Worm (Caenorhabditis elegans) whole organism, L3 larva: ENCODE data around the gene C44B7.5.

ENCODE experiments used
- R02D3.7 ChIP-seq: fragments of 150-350 bp; optimal IDR thresholded peaks from 2 replicates; lab custom pipeline; 2014; ENCODE audit warnings: missing biosample characterization, missing genetic modification characterization
- ZK546.5 ChIP-seq: sonication (generic microtip); optimal IDR thresholded peaks from 2 replicates; lab custom pipeline; 2017; ENCODE audit warnings: missing biosample characterization, missing genetic modification characterization
- aly-2 ChIP-seq: fragments of 150-350 bp; optimal IDR thresholded peaks from 2 replicates; lab custom pipeline; 2014; ENCODE audit warnings: missing biosample characterization, missing genetic modification characterization
- ama-1 ChIP-seq: fragments of 150-350 bp; optimal IDR thresholded peaks from 2 replicates; lab custom pipeline; 2018
- ceh-16 ChIP-seq: sonication (generic microtip); optimal IDR thresholded peaks from 2 replicates; lab custom pipeline; 2017; ENCODE audit warnings: missing biosample characterization, missing genetic modification characterization
- ceh-28 ChIP-seq: fragments of 150-350 bp; optimal IDR thresholded peaks from 2 replicates; lab custom pipeline; 2014; ENCODE audit warnings: missing biosample characterization, missing genetic modification reagents, missing genetic modification characterization
- ceh-82 ChIP-seq: fragments of 150-350 bp; optimal IDR thresholded peaks from 2 replicates; lab custom pipeline; 2014; ENCODE audit warnings: missing biosample characterization, missing genetic modification characterization
- ceh-9 ChIP-seq: sonication (generic microtip); optimal IDR thresholded peaks from 2 replicates; lab custom pipeline; 2018; ENCODE audit warnings: missing biosample characterization, missing genetic modification characterization
- daf-12 ChIP-seq: fragments of 150-350 bp; optimal IDR thresholded peaks from 2 replicates; lab custom pipeline; 2014; ENCODE audit warnings: missing biosample characterization, missing genetic modification reagents, missing genetic modification characterization
- egl-27 ChIP-seq: sonication (generic microtip); optimal IDR thresholded peaks from 4 replicates; lab custom pipeline; 2017; ENCODE audit warnings: missing biosample characterization, missing genetic modification reagents, missing genetic modification characterization
- egl-5 ChIP-seq: fragments of 150-350 bp; optimal IDR thresholded peaks from 2 replicates; lab custom pipeline; 2017; ENCODE audit warnings: missing biosample characterization, missing genetic modification reagents, missing genetic modification characterization, inconsistent platforms
- elt-1 ChIP-seq: fragments of 150-350 bp; optimal IDR thresholded peaks from 2 replicates; lab custom pipeline; 2014; ENCODE audit warnings: missing biosample characterization, missing genetic modification characterization
- elt-2 ChIP-seq: sonication (generic microtip); optimal IDR thresholded peaks from 2 replicates; lab custom pipeline; 2016; ENCODE audit warnings: missing genetic modification reagents, mild to moderate bottlenecking, missing genetic modification characterization, missing compliant biosample characterization
- elt-3 ChIP-seq, 3 experiments: fragments of 150-350 bp in 1 of 3; sonication (generic microtip) in 2 of 3; optimal IDR thresholded peaks; 2 replicates in 2 of 3; 4 replicates in 1 of 3; lab custom pipeline; 2014 to 2017; ENCODE audit warnings: missing biosample characterization in 3 of 3, missing genetic modification characterization in 3 of 3
- eor-1 ChIP-seq, 2 experiments: fragments of 150-350 bp; optimal IDR thresholded peaks; 2 replicates each; lab custom pipeline; 2014 to 2018; ENCODE audit warnings: missing biosample characterization in 2 of 2, missing genetic modification characterization in 2 of 2
- fkh-10 ChIP-seq: sonication (generic microtip); optimal IDR thresholded peaks from 2 replicates; lab custom pipeline; 2017; ENCODE audit warnings: missing biosample characterization, missing genetic modification reagents, missing genetic modification characterization
- fkh-2 ChIP-seq: fragments of 150-350 bp; optimal IDR thresholded peaks from 2 replicates; lab custom pipeline; 2014; ENCODE audit warnings: missing biosample characterization, missing genetic modification reagents, missing genetic modification characterization
- fos-1 ChIP-seq: fragments of 150-350 bp; optimal IDR thresholded peaks from 2 replicates; lab custom pipeline; 2014; ENCODE audit warnings: missing biosample characterization, missing genetic modification characterization
- hmg-11 ChIP-seq: sonication (generic microtip); optimal IDR thresholded peaks from 2 replicates; lab custom pipeline; 2016; ENCODE audit warnings: missing genetic modification characterization, missing compliant biosample characterization
- jun-1 ChIP-seq: fragments of 150-350 bp; optimal IDR thresholded peaks from 2 replicates; lab custom pipeline; 2014; ENCODE audit warnings: missing biosample characterization, missing genetic modification reagents, missing genetic modification characterization
- lin-15B ChIP-seq: fragments of 150-350 bp; optimal IDR thresholded peaks from 2 replicates; lab custom pipeline; 2014; ENCODE audit warnings: missing biosample characterization, missing genetic modification characterization
- lin-39 ChIP-seq: fragments of 150-350 bp; optimal IDR thresholded peaks from 2 replicates; lab custom pipeline; 2018; ENCODE audit warnings: missing biosample characterization, missing genetic modification reagents, missing genetic modification characterization
- lsy-12 ChIP-seq: sonication (generic microtip); optimal IDR thresholded peaks from 2 replicates; lab custom pipeline; 2016; ENCODE audit warnings: mild to moderate bottlenecking, missing genetic modification characterization, missing compliant biosample characterization
- mdl-1 ChIP-seq: fragments of 150-350 bp; optimal IDR thresholded peaks from 2 replicates; lab custom pipeline; 2014; ENCODE audit warnings: missing biosample characterization, missing genetic modification characterization
- mml-1 ChIP-seq: fragments of 150-350 bp; sonication (generic microtip); optimal IDR thresholded peaks from 3 replicates; lab custom pipeline; 2014; ENCODE audit warnings: missing biosample characterization, missing genetic modification characterization
- nfya-1 ChIP-seq: sonication (generic microtip); optimal IDR thresholded peaks from 2 replicates; lab custom pipeline; 2017; ENCODE audit warnings: missing genetic modification characterization, mild to moderate bottlenecking, missing compliant biosample characterization, antibody characterized with exemption, moderate library complexity; ENCODE audit not compliant: insufficient read depth
- nhr-11 ChIP-seq: fragments of 150-350 bp; optimal IDR thresholded peaks from 2 replicates; lab custom pipeline; 2014; ENCODE audit warnings: missing biosample characterization, missing genetic modification characterization
- nhr-12 ChIP-seq: fragments of 150-350 bp; optimal IDR thresholded peaks from 2 replicates; lab custom pipeline; 2014; ENCODE audit warnings: missing biosample characterization, missing genetic modification characterization
- nhr-23 ChIP-seq: fragments of 150-350 bp; optimal IDR thresholded peaks from 2 replicates; lab custom pipeline; 2014; ENCODE audit warnings: missing biosample characterization, missing genetic modification reagents, missing genetic modification characterization
- nhr-237 ChIP-seq: fragments of 150-350 bp; optimal IDR thresholded peaks from 2 replicates; lab custom pipeline; 2014; ENCODE audit warnings: missing biosample characterization, missing genetic modification characterization
- nhr-25 ChIP-seq: sonication (generic microtip); optimal IDR thresholded peaks from 2 replicates; lab custom pipeline; 2017; ENCODE audit warnings: missing biosample characterization, missing genetic modification characterization
- nhr-28 ChIP-seq: fragments of 150-350 bp; optimal IDR thresholded peaks from 2 replicates; lab custom pipeline; 2014; ENCODE audit warnings: missing biosample characterization, missing genetic modification characterization
- nhr-43 ChIP-seq: sonication (generic microtip); optimal IDR thresholded peaks from 2 replicates; lab custom pipeline; 2016; ENCODE audit warnings: mild to moderate bottlenecking, missing genetic modification characterization, missing compliant biosample characterization; ENCODE audit not compliant: poor library complexity, severe bottlenecking
- nhr-67 ChIP-seq: fragments of 150-350 bp; optimal IDR thresholded peaks from 2 replicates; lab custom pipeline; 2014; ENCODE audit warnings: missing biosample characterization, missing genetic modification characterization
- nhr-76 ChIP-seq: fragments of 150-350 bp; sonication (generic microtip); optimal IDR thresholded peaks from 5 replicates; lab custom pipeline; 2014; ENCODE audit warnings: missing biosample characterization, missing genetic modification characterization
- nhr-77 ChIP-seq: fragments of 150-350 bp; optimal IDR thresholded peaks from 2 replicates; lab custom pipeline; 2014; ENCODE audit warnings: missing biosample characterization, missing genetic modification characterization
- pha-4 ChIP-seq: fragments of 150-350 bp; optimal IDR thresholded peaks from 2 replicates; lab custom pipeline; 2014; ENCODE audit warnings: missing biosample characterization, missing genetic modification reagents, missing genetic modification characterization
- pqm-1 ChIP-seq: fragments of 150-350 bp; optimal IDR thresholded peaks from 2 replicates; lab custom pipeline; 2017; ENCODE audit warnings: missing biosample characterization, missing genetic modification characterization, inconsistent platforms
- sea-2 ChIP-seq: fragments of 150-350 bp; sonication (generic microtip); optimal IDR thresholded peaks from 4 replicates; lab custom pipeline; 2014; ENCODE audit warnings: missing biosample characterization, missing genetic modification reagents, missing genetic modification characterization
- skn-1 ChIP-seq: fragments of 150-350 bp; optimal IDR thresholded peaks from 2 replicates; lab custom pipeline; 2014; ENCODE audit warnings: missing biosample characterization, missing genetic modification characterization
- snpc-4 ChIP-seq: fragments of 150-350 bp; optimal IDR thresholded peaks from 2 replicates; lab custom pipeline; 2014; ENCODE audit warnings: missing biosample characterization, missing genetic modification characterization
- tbx-2 ChIP-seq: sonication (generic microtip); optimal IDR thresholded peaks from 2 replicates; lab custom pipeline; 2016; ENCODE audit warnings: mild to moderate bottlenecking, missing genetic modification characterization, missing compliant biosample characterization
- unc-39 ChIP-seq: sonication (generic microtip); optimal IDR thresholded peaks from 4 replicates; lab custom pipeline; 2017; ENCODE audit warnings: missing biosample characterization, missing genetic modification characterization
- unc-62 ChIP-seq: fragments of 150-350 bp; sonication (generic microtip); optimal IDR thresholded peaks from 4 replicates; lab custom pipeline; 2014; ENCODE audit warnings: missing biosample characterization, missing genetic modification reagents, missing genetic modification characterization
- zag-1 ChIP-seq: fragments of 150-350 bp; optimal IDR thresholded peaks from 2 replicates; lab custom pipeline; 2014; ENCODE audit warnings: missing biosample characterization, missing genetic modification characterization
- ztf-11 ChIP-seq: fragments of 150-350 bp; optimal IDR thresholded peaks from 2 replicates; lab custom pipeline; 2014; ENCODE audit warnings: missing biosample characterization, missing genetic modification characterization
- ztf-4 ChIP-seq: fragments of 150-350 bp; optimal IDR thresholded peaks from 2 replicates; lab custom pipeline; 2014; ENCODE audit warnings: missing biosample characterization, missing genetic modification characterization

The C44B7.5 gene

ce11 chrII:6823233-6823632, 49.2 kb downstream of the C44B7.5 start:
- TF ChIP-seq lin-39 (tag; lab: Kevin White, UChicago) (peak; percentile 99), eor-1 (tag; optimal IDR thresholded peaks at IDR 0.05; lab: Kevin White, UChicago) (no peak), ztf-11 (tag; lab: Kevin White, UChicago) (no peak), lsy-12 (no peak), unc-62 (GFP tag; lab: Kevin White, UChicago) (peak; percentile 98), nhr-23 (tag; lab: Kevin White, UChicago) (no peak), snpc-4 (tag; lab: Kevin White, UChicago) (peak; percentile 35), elt-1 (peak; percentile 84), nfya-1 (tag; lab: Kevin White, UChicago) (peak; percentile 53), R02D3.7 (tag; lab: Kevin White, UChicago) (no peak), fos-1 (tag; lab: Kevin White, UChicago) (no peak), nhr-25 (tag; lab: Kevin White, UChicago) (peak; percentile 42), aly-2 (no peak), egl-27 (no peak), elt-3 (tag; optimal IDR thresholded peaks at IDR 0.05; lab: Kevin White, UChicago) (no peak), egl-5 (peak; percentile 23), nhr-67 (tag; lab: Kevin White, UChicago) (no peak), pha-4 (tag; lab: Kevin White, UChicago) (no peak), ztf-4 (tag; lab: Kevin White, UChicago) (no peak), nhr-76 (tag; lab: Kevin White, UChicago) (no peak), nhr-43 (tag; lab: Kevin White, UChicago) (peak; percentile 34), jun-1 (tag; lab: Kevin White, UChicago) (no peak), zag-1 (tag; lab: Kevin White, UChicago) (no peak), hmg-11 (tag; lab: Kevin White, UChicago) (peak; percentile 39), mml-1 (tag; lab: Kevin White, UChicago) (no peak), unc-39 (tag; lab: Kevin White, UChicago) (no peak)

- TF ChIP-seq ztf-11 (tag; lab: Kevin White, UChicago) (no peak), aly-2 (no peak), hmg-11 (tag; lab: Kevin White, UChicago) (no peak), nhr-77 (tag; lab: Kevin White, UChicago) (peak; percentile 14), ceh-28 (tag; lab: Kevin White, UChicago) (no peak), ceh-82 (tag; lab: Kevin White, UChicago) (no peak), lin-39 (tag; lab: Kevin White, UChicago) (no peak), nhr-67 (tag; lab: Kevin White, UChicago) (no peak), lin-15B (tag; lab: Kevin White, UChicago) (no peak), eor-1 (tag; optimal IDR thresholded peaks at IDR 0.05; lab: Kevin White, UChicago) (no peak), nhr-76 (tag; lab: Kevin White, UChicago) (no peak), R02D3.7 (tag; lab: Kevin White, UChicago) (peak; percentile 8), fos-1 (tag; lab: Kevin White, UChicago) (no peak), elt-3 (tag; optimal IDR thresholded peaks at IDR 0.05; lab: Kevin White, UChicago) (peak in 1 of 3 experiments; percentile 69), ceh-9 (tag; lab: Kevin White, UChicago) (no peak), mml-1 (tag; lab: Kevin White, UChicago) (no peak), elt-2 (tag; lab: Kevin White, UChicago) (peak; percentile 85), nhr-12 (no peak), egl-5 (peak; percentile 90), unc-62 (GFP tag; lab: Kevin White, UChicago) (peak; percentile 89), egl-27 (peak; percentile 34), zag-1 (tag; lab: Kevin White, UChicago) (no peak), elt-1 (peak; percentile 96), sea-2 (GFP tag; lab: Kevin White, UChicago) (no peak), nfya-1 (tag; lab: Kevin White, UChicago) (peak; percentile 69), ceh-16 (no peak), snpc-4 (tag; lab: Kevin White, UChicago) (no peak), jun-1 (tag; lab: Kevin White, UChicago) (peak; percentile 6), pqm-1 (tag; lab: Kevin White, UChicago) (peak; percentile 67), fkh-2 (tag; lab: Kevin White, UChicago) (no peak), mdl-1 (peak; percentile 29), ama-1 (lab: Kevin White, UChicago) (no peak), daf-12 (tag; lab: Kevin White, UChicago) (no peak), nhr-237 (tag; lab: Kevin White, UChicago) (no peak), ZK546.5 (tag; lab: Kevin White, UChicago) (no peak), lsy-12 (no peak), fkh-10 (GFP tag; lab: Kevin White, UChicago) (no peak), tbx-2 (tag; lab: Kevin White, UChicago) (no peak), nhr-11 (tag; lab: Kevin White, UChicago) (peak; percentile 21), nhr-23 (tag; lab: Kevin White, UChicago) (peak; percentile 80), ztf-4 (tag; lab: Kevin White, UChicago) (no peak), nhr-25 (tag; lab: Kevin White, UChicago) (peak; percentile 82), pha-4 (tag; lab: Kevin White, UChicago) (no peak), nhr-28 (tag; lab: Kevin White, UChicago) (no peak), unc-39 (tag; lab: Kevin White, UChicago) (no peak), skn-1 (tag; lab: Kevin White, UChicago) (no peak), nhr-43 (tag; lab: Kevin White, UChicago) (peak; percentile 31)
Measured at ce11 chrII:6822347-6822746, 50.0 kb downstream of the C44B7.5 start.
